Worm (Caenorhabditis elegans) whole organism, midembryonic: ENCODE measurements around the gene F08F8.6.

Experiments used
- T22C8.4 ChIP-seq: fragments of 200-800 bp; sonication (Bioruptor generic); IDR thresholded peaks from 2 replicates; pipeline ENCODE4 v1.3.6; 2022; ENCODE audit warnings: missing genetic modification characterization, missing compliant biosample characterization
- cog-1 ChIP-seq: sonication (generic microtip); optimal IDR thresholded peaks from 2 replicates; lab custom pipeline; 2016; ENCODE audit warnings: missing genetic modification characterization, missing compliant biosample characterization
- flt-1 ChIP-seq: fragments of 200-800 bp; sonication (Bioruptor generic); IDR thresholded peaks from 2 replicates; pipeline ENCODE4 v1.3.6; 2022; ENCODE audit warnings: missing genetic modification characterization, missing compliant biosample characterization
- klf-2 ChIP-seq: fragments of 200-800 bp; sonication (Bioruptor generic); conservative IDR thresholded peaks from 2 replicates; pipeline ENCODE4 v1.3.6; 2022; ENCODE audit warnings: missing genetic modification reagents, missing genetic modification characterization, missing compliant biosample characterization
- ref-1 ChIP-seq: fragments of 200-800 bp; sonication (Bioruptor generic); conservative IDR thresholded peaks from 2 replicates; pipeline ENCODE4 v1.3.6; 2022; ENCODE audit warnings: missing genetic modification reagents, missing genetic modification characterization, missing compliant biosample characterization
- tab-1 ChIP-seq: fragments of 200-800 bp; sonication (Bioruptor generic); IDR thresholded peaks from 2 replicates; pipeline ENCODE4 v1.3.6; 2022; ENCODE audit warnings: missing genetic modification characterization, missing compliant biosample characterization
- ztf-23 ChIP-seq: fragments of 200-800 bp; sonication (Bioruptor generic); IDR thresholded peaks from 2 replicates; pipeline ENCODE4 v1.3.6; 2022; ENCODE audit warnings: missing genetic modification reagents, missing genetic modification characterization, missing compliant biosample characterization
- ztf-29 ChIP-seq: fragments of 200-800 bp; sonication (Bioruptor generic); IDR thresholded peaks from 2 replicates; pipeline ENCODE4 v1.3.6; 2022; ENCODE audit warnings: missing genetic modification reagents, missing genetic modification characterization, missing compliant biosample characterization

- TF ChIP-seq ztf-23 (GFP tag; lab: Robert Waterston, UW) (no peak), ref-1 (GFP tag; lab: Robert Waterston, UW) (no peak), cog-1 (tag; lab: Kevin White, UChicago) (no peak), ztf-29 (GFP tag; lab: Robert Waterston, UW) (no peak), tab-1 (no peak), flt-1 (GFP tag; lab: Robert Waterston, UW) (no peak), T22C8.4 (GFP tag; lab: Robert Waterston, UW) (no peak), klf-2 (GFP tag; lab: Robert Waterston, UW) (no peak)
Measured at ce11 chrIII:7338693-7339092, 4.8 kb upstream of the F08F8.6 start, which contains the start of gene kap-1.
